Fruit fly (Drosophila melanogaster) whole organism, embryonic: ENCODE data around the gene shv.

Experiments
- Adf1 ChIP-seq: fragments of 200-800 bp; sonication (Bioruptor generic); IDR thresholded peaks from 2 replicates; pipeline ENCODE4 v1.3.6; 2022; ENCODE audit warnings: missing biosample characterization, missing genetic modification characterization
- CG10543 ChIP-seq: fragments of 200-800 bp; sonication (Bioruptor generic); optimal IDR thresholded peaks from 3 replicates; lab custom pipeline; 2017; ENCODE audit warnings: missing biosample characterization, mild to moderate bottlenecking, missing genetic modification characterization, moderate library complexity
- CG10565 ChIP-seq: fragments of 200-800 bp; sonication (Bioruptor generic); optimal IDR thresholded peaks from 3 replicates; lab custom pipeline; 2016; ENCODE audit warnings: missing biosample characterization, mild to moderate bottlenecking, missing genetic modification characterization
- CG11398 ChIP-seq: fragments of 200-800 bp; sonication (Bioruptor generic); optimal IDR thresholded peaks from 2 replicates; lab custom pipeline; 2016; ENCODE audit warnings: missing biosample characterization, missing genetic modification characterization
- CG11696 ChIP-seq: fragments of 200-800 bp; sonication (Bioruptor generic); IDR thresholded peaks from 2 replicates; pipeline ENCODE4 v1.3.6; 2022; ENCODE audit warnings: missing biosample characterization, missing genetic modification characterization
- CG12236 ChIP-seq: fragments of 200-800 bp; sonication (Bioruptor generic); optimal IDR thresholded peaks from 2 replicates; lab custom pipeline; 2016; ENCODE audit warnings: missing biosample characterization, missing genetic modification characterization
- CG12299 ChIP-seq: fragments of 200-800 bp; sonication (Bioruptor generic); optimal IDR thresholded peaks from 2 replicates; lab custom pipeline; 2018; ENCODE audit warnings: missing biosample characterization, mild to moderate bottlenecking, missing genetic modification characterization
- CG1233 ChIP-seq: fragments of 200-800 bp; sonication (Bioruptor generic); optimal IDR thresholded peaks from 4 replicates; lab custom pipeline; 2018; ENCODE audit warnings: missing biosample characterization, mild to moderate bottlenecking, missing genetic modification characterization
- CG13287 ChIP-seq: fragments of 200-800 bp; sonication (Bioruptor generic); IDR thresholded peaks from 2 replicates; pipeline ENCODE4 v1.3.6; 2022; ENCODE audit warnings: missing biosample characterization, missing genetic modification characterization; ENCODE audit not compliant: partially characterized antibody
- CG15696 ChIP-seq: fragments of 200-800 bp; sonication (Bioruptor generic); optimal IDR thresholded peaks from 2 replicates; lab custom pipeline; 2019; ENCODE audit warnings: missing biosample characterization, mild to moderate bottlenecking, missing genetic modification characterization, moderate library complexity
- CG1603 ChIP-seq: fragments of 200-800 bp; sonication (Bioruptor generic); optimal IDR thresholded peaks from 2 replicates; lab custom pipeline; 2019; ENCODE audit warnings: missing biosample characterization, mild to moderate bottlenecking, missing genetic modification characterization, moderate library complexity
- CG30020 ChIP-seq: fragments of 200-800 bp; optimal IDR thresholded peaks from 2 replicates; lab custom pipeline; 2019; ENCODE audit warnings: missing biosample characterization, mild to moderate bottlenecking, missing genetic modification characterization, moderate library complexity
- CG31441 ChIP-seq: fragments of 200-800 bp; sonication (Bioruptor generic); IDR thresholded peaks from 2 replicates; pipeline ENCODE4 v1.3.6; 2022; ENCODE audit warnings: missing biosample characterization, missing genetic modification characterization
- CG32772 ChIP-seq: fragments of 200-800 bp; sonication (Bioruptor generic); IDR thresholded peaks from 2 replicates; pipeline ENCODE4 v1.3.6; 2022; ENCODE audit warnings: missing biosample characterization, missing genetic modification characterization
- CG3838 ChIP-seq: fragments of 200-800 bp; sonication (Bioruptor generic); optimal IDR thresholded peaks from 3 replicates; lab custom pipeline; 2016; ENCODE audit warnings: missing biosample characterization, missing genetic modification characterization
- CG6272 ChIP-seq: fragments of 200-800 bp; sonication (Bioruptor generic); IDR thresholded peaks from 2 replicates; pipeline ENCODE4 v1.3.6; 2022; ENCODE audit warnings: missing biosample characterization, missing genetic modification characterization
- CG6654 ChIP-seq: fragments of 200-800 bp; sonication (Bioruptor generic); optimal IDR thresholded peaks from 2 replicates; lab custom pipeline; 2017; ENCODE audit warnings: missing biosample characterization, mild to moderate bottlenecking, missing genetic modification characterization
- CG7372 ChIP-seq: fragments of 200-800 bp; sonication (Bioruptor generic); IDR thresholded peaks from 2 replicates; pipeline ENCODE4 v1.3.6; 2022; ENCODE audit warnings: missing biosample characterization, missing genetic modification characterization
- CG7839 ChIP-seq: fragments of 200-800 bp; sonication (Bioruptor generic); optimal IDR thresholded peaks from 3 replicates; lab custom pipeline; 2018; ENCODE audit warnings: missing biosample characterization, mild to moderate bottlenecking, missing genetic modification characterization, moderate library complexity
- CG9797 ChIP-seq: fragments of 200-800 bp; sonication (Bioruptor generic); optimal IDR thresholded peaks from 3 replicates; lab custom pipeline; 2018; ENCODE audit warnings: missing biosample characterization, mild to moderate bottlenecking, missing genetic modification characterization
- CrebB ChIP-seq: fragments of 200-800 bp; sonication (Bioruptor generic); optimal IDR thresholded peaks from 3 replicates; lab custom pipeline; 2018; ENCODE audit warnings: missing biosample characterization, mild to moderate bottlenecking, missing genetic modification characterization
- Deaf1 ChIP-seq: fragments of 200-800 bp; optimal IDR thresholded peaks from 3 replicates; lab custom pipeline; 2019; ENCODE audit warnings: missing biosample characterization, mild to moderate bottlenecking, missing genetic modification characterization, moderate library complexity
- Dek ChIP-seq: fragments of 200-800 bp; sonication (Bioruptor generic); optimal IDR thresholded peaks from 3 replicates; lab custom pipeline; 2019; ENCODE audit warnings: missing biosample characterization, mild to moderate bottlenecking, missing genetic modification characterization, moderate library complexity
- Hr39 ChIP-seq: fragments of >200 bp; optimal IDR thresholded peaks from 2 replicates; lab custom pipeline; 2017
- Hr51 ChIP-seq, 2 experiments: fragments of 200-800 bp; sonication (Bioruptor generic); optimal IDR thresholded peaks; 2 replicates in 1 of 2; 3 replicates in 1 of 2; lab custom pipeline; 2016 to 2018; ENCODE audit warnings: missing biosample characterization in 2 of 2, missing genetic modification characterization in 2 of 2, mild to moderate bottlenecking in 1 of 2, moderate library complexity in 1 of 2
- Mad ChIP-seq: fragments of 200-800 bp; sonication (Bioruptor generic); optimal IDR thresholded peaks from 2 replicates; lab custom pipeline; 2016; ENCODE audit warnings: missing biosample characterization, missing genetic modification characterization
- NFAT ChIP-seq: fragments of 200-800 bp; sonication (Bioruptor generic); IDR thresholded peaks from 2 replicates; pipeline ENCODE4 v1.3.6; 2022; ENCODE audit warnings: missing biosample characterization, missing genetic modification characterization
- NfI ChIP-seq: fragments of 200-800 bp; sonication (Bioruptor generic); optimal IDR thresholded peaks from 3 replicates; lab custom pipeline; 2018; ENCODE audit warnings: missing biosample characterization, mild to moderate bottlenecking, missing genetic modification characterization, moderate library complexity
- Opbp ChIP-seq: fragments of 200-800 bp; sonication (Bioruptor generic); IDR thresholded peaks from 3 replicates; pipeline ENCODE4 v1.3.6; 2022; ENCODE audit warnings: missing biosample characterization, missing genetic modification characterization; ENCODE audit not compliant: partially characterized antibody
- Scr ChIP-seq: fragments of 200-800 bp; sonication (Bioruptor generic); IDR thresholded peaks from 2 replicates; pipeline ENCODE4 v1.3.6; 2022; ENCODE audit warnings: missing biosample characterization, missing genetic modification characterization; ENCODE audit not compliant: partially characterized antibody
- Trl ChIP-seq, 3 experiments: fragments of >200 bp in 2 of 3; fragments of 200-800 bp in 1 of 3; sonication (Bioruptor generic) in 1 of 3; optimal IDR thresholded peaks; 2 replicates in 1 of 3; 3 replicates in 2 of 3; lab custom pipeline; 2016 to 2017; ENCODE audit warnings: missing biosample characterization in 1 of 3, missing genetic modification characterization in 1 of 3
- chinmo ChIP-seq: fragments of 200-800 bp; sonication (Bioruptor generic); IDR thresholded peaks from 4 replicates; pipeline ENCODE4 v1.3.6; 2022; ENCODE audit warnings: missing biosample characterization, missing genetic modification characterization; ENCODE audit not compliant: partially characterized antibody
- dimm ChIP-seq: fragments of 200-800 bp; sonication (Bioruptor generic); IDR thresholded peaks from 2 replicates; pipeline ENCODE4 v1.3.6; 2022; ENCODE audit warnings: missing biosample characterization, missing genetic modification characterization
- dmrt99B ChIP-seq: fragments of 200-800 bp; sonication (Bioruptor generic); optimal IDR thresholded peaks from 2 replicates; lab custom pipeline; 2018; ENCODE audit warnings: missing biosample characterization, mild to moderate bottlenecking, missing genetic modification characterization, moderate library complexity
- eve ChIP-seq, 2 experiments: fragments of >200 bp; optimal IDR thresholded peaks; 2 replicates each; lab custom pipeline; 2017; ENCODE audit warnings: missing biosample characterization in 2 of 2, missing genetic modification characterization in 2 of 2
- ewg ChIP-seq: fragments of 200-800 bp; sonication (Bioruptor generic); optimal IDR thresholded peaks from 3 replicates; lab custom pipeline; 2017; ENCODE audit warnings: mild to moderate bottlenecking, missing biosample characterization, missing genetic modification reagents, missing genetic modification characterization
- exex ChIP-seq: fragments of 200-800 bp; sonication (Bioruptor generic); optimal IDR thresholded peaks from 4 replicates; lab custom pipeline; 2018; ENCODE audit warnings: missing biosample characterization, mild to moderate bottlenecking, missing genetic modification characterization, moderate library complexity
- fd64A ChIP-seq: fragments of 200-800 bp; sonication (Bioruptor generic); optimal IDR thresholded peaks from 3 replicates; lab custom pipeline; 2018; ENCODE audit warnings: missing biosample characterization, mild to moderate bottlenecking, missing genetic modification characterization
- h ChIP-seq: fragments of >200 bp; optimal IDR thresholded peaks from 2 replicates; lab custom pipeline; 2017
- hbn ChIP-seq: fragments of 200-800 bp; sonication (Bioruptor generic); IDR thresholded peaks from 2 replicates; pipeline ENCODE4 v1.3.6; 2022; ENCODE audit warnings: missing biosample characterization, missing genetic modification characterization; ENCODE audit not compliant: partially characterized antibody
- insv ChIP-seq, 2 experiments: fragments of 200-800 bp; sonication (Bioruptor generic); optimal IDR thresholded peaks; 3 replicates each; lab custom pipeline; 2016 to 2018; ENCODE audit warnings: missing biosample characterization in 2 of 2, missing genetic modification characterization in 2 of 2
- kay ChIP-seq: fragments of 200-800 bp; sonication (Bioruptor generic); optimal IDR thresholded peaks from 2 replicates; lab custom pipeline; 2016; ENCODE audit warnings: missing biosample characterization, missing genetic modification characterization
- mam ChIP-seq: fragments of 200-800 bp; sonication (Bioruptor generic); optimal IDR thresholded peaks from 3 replicates; lab custom pipeline; 2016; ENCODE audit warnings: missing biosample characterization, missing genetic modification characterization
- nerfin-2 ChIP-seq: fragments of 200-800 bp; sonication (Bioruptor generic); IDR thresholded peaks from 2 replicates; pipeline ENCODE4 v1.3.6; 2022; ENCODE audit warnings: missing biosample characterization, missing genetic modification characterization; ENCODE audit not compliant: partially characterized antibody
- odd ChIP-seq: fragments of 200-800 bp; sonication (Bioruptor generic); optimal IDR thresholded peaks from 2 replicates; lab custom pipeline; 2017; ENCODE audit warnings: missing biosample characterization, mild to moderate bottlenecking, missing genetic modification characterization
- stc ChIP-seq: fragments of 200-800 bp; sonication (Bioruptor generic); IDR thresholded peaks from 2 replicates; pipeline ENCODE4 v1.3.6; 2022; ENCODE audit warnings: missing biosample characterization, missing genetic modification characterization
- tll ChIP-seq, 2 experiments: fragments of 200-800 bp in 1 of 2; fragments of >200 bp in 1 of 2; sonication (Bioruptor generic) in 1 of 2; optimal IDR thresholded peaks; 2 replicates each; lab custom pipeline; 2017 to 2019; ENCODE audit warnings: missing biosample characterization in 2 of 2, missing genetic modification characterization in 2 of 2, mild to moderate bottlenecking in 1 of 2, moderate library complexity in 1 of 2
- usp ChIP-seq: fragments of >200 bp; optimal IDR thresholded peaks from 2 replicates; lab custom pipeline; 2017; ENCODE audit warnings: missing biosample characterization, missing genetic modification characterization
- wek ChIP-seq: fragments of 200-800 bp; sonication (Bioruptor generic); optimal IDR thresholded peaks from 3 replicates; lab custom pipeline; 2018; ENCODE audit warnings: missing biosample characterization, mild to moderate bottlenecking, missing genetic modification characterization, moderate library complexity

The shv gene

dm6 chr2L:470336-470934 lies 17.5 kb downstream of the shv start (continued):
- TF ChIP-seq CG7372, result 0 out of 2 replicates have a peak, but pooled peaks have one; percentile 19
- TF ChIP-seq CG11696 (GFP tag; lab: Robert Waterston, UW), result peak; percentile 60
- no peak for TF ChIP-seq dimm (GFP tag; lab: Robert Waterston, UW)
- peak; percentile 78 for TF ChIP-seq CG12236 (GFP tag; lab: Kevin White, UChicago)
- TF ChIP-seq h (lab: Kevin White, UChicago), result no peak
- TF ChIP-seq Deaf1 (tag; lab: Kevin White, UChicago), result no peak
- no peak for TF ChIP-seq CG30020 (tag; lab: Kevin White, UChicago)
- TF ChIP-seq stc (GFP tag; lab: Robert Waterston, UW), result peak; percentile 77
- TF ChIP-seq Hr39 (lab: Kevin White, UChicago), result no peak
- no peak for TF ChIP-seq tll (GFP tag; optimal IDR thresholded peaks at IDR 0.05; lab: Kevin White, UChicago)
- TF ChIP-seq odd, result peak; percentile 47
- peak; percentile 83 for TF ChIP-seq dmrt99B
- TF ChIP-seq fd64A (GFP tag; lab: Kevin White, UChicago), result no peak
- no peak for TF ChIP-seq NFAT (GFP tag; lab: Robert Waterston, UW)
- peak; percentile 74 for TF ChIP-seq CG11398
- TF ChIP-seq wek (GFP tag; lab: Kevin White, UChicago), result no peak
- peak; percentile 45 for TF ChIP-seq CG31441 (GFP tag; lab: Robert Waterston, UW)
- TF ChIP-seq CG1233, result peak; percentile 58
- peak; percentile 87 for TF ChIP-seq mam
- TF ChIP-seq Scr (GFP tag; lab: Robert Waterston, UW), result no peak
- no peak for TF ChIP-seq insv (GFP tag; optimal IDR thresholded peaks at IDR 0.05; lab: Kevin White, UChicago)
- TF ChIP-seq hbn (GFP tag; lab: Robert Waterston, UW), result no peak
- no peak for TF ChIP-seq CG15696 (tag; lab: Kevin White, UChicago)
- peak; percentile 15 for TF ChIP-seq CG10565 (GFP tag; lab: Kevin White, UChicago)
- TF ChIP-seq Mad (GFP tag; lab: Kevin White, UChicago), result peak; percentile 77
- no peak for TF ChIP-seq CG9797 (GFP tag; lab: Kevin White, UChicago)
- TF ChIP-seq CG13287 (GFP tag; lab: Robert Waterston, UW), result no peak
- TF ChIP-seq CG6654 (GFP tag; lab: Kevin White, UChicago), result peak; percentile 56
- peak; percentile 44; the same call in 1 of the 2 replicates for TF ChIP-seq CG6272 (GFP tag; lab: Robert Waterston, UW)
- peak in 1 of 2 experiments; percentile 91 for TF ChIP-seq eve (GFP tag; optimal IDR thresholded peaks at IDR 0.05; lab: Kevin White, UChicago)
- TF ChIP-seq CG3838 (GFP tag; lab: Kevin White, UChicago), result peak; percentile 74
- TF ChIP-seq Dek (tag; lab: Kevin White, UChicago), result peak; percentile 77
- TF ChIP-seq nerfin-2, result no peak
- TF ChIP-seq exex (tag; lab: Kevin White, UChicago), result peak; percentile 58
- no peak for TF ChIP-seq Trl (optimal IDR thresholded peaks at IDR 0.05; lab: Kevin White, UChicago)
- peak; percentile 85 for TF ChIP-seq Trl (GFP tag; optimal IDR thresholded peaks at IDR 0.05; lab: Kevin White, UChicago)
- TF ChIP-seq Adf1 (GFP tag; lab: Robert Waterston, UW), result no peak; the same call in 1 of the 2 replicates
- TF ChIP-seq kay (GFP tag; lab: Kevin White, UChicago), result peak; percentile 67
- peak; percentile 71 for TF ChIP-seq NfI
- peak; percentile 82 for TF ChIP-seq CG10543
- TF ChIP-seq usp (GFP tag; lab: Kevin White, UChicago), result no peak
- TF ChIP-seq CG7839 (tag; lab: Kevin White, UChicago), result peak; percentile 78
- TF ChIP-seq chinmo, result peak; percentile 93
- peak; percentile 35 for TF ChIP-seq CG12299 (tag; lab: Kevin White, UChicago)
- peak; percentile 67 to 87 for TF ChIP-seq Hr51 (GFP tag; optimal IDR thresholded peaks at IDR 0.05; lab: Kevin White, UChicago)
- TF ChIP-seq CG32772 (GFP tag; lab: Robert Waterston, UW), result peak; percentile 76
- TF ChIP-seq CG1603 (tag; lab: Kevin White, UChicago), result peak; percentile 35
- no peak for TF ChIP-seq Opbp (GFP tag; lab: Robert Waterston, UW)
- TF ChIP-seq ewg (GFP tag; lab: Kevin White, UChicago), result peak; percentile 61
- TF ChIP-seq CrebB (tag; lab: Kevin White, UChicago), result no peak
